Worm (Caenorhabditis elegans) whole organism, L4 larva: Measurements from ENCODE around the gene rsa-2.
A peak's percentile ranks its signal among the peaks of the same experiment; 100 is the strongest.

ENCODE experiments used
- Y75B8A.6 ChIP-seq: fragments of 200-800 bp; sonication (Bioruptor generic); IDR thresholded peaks from 2 replicates; pipeline ENCODE4 v1.3.6; 2022; ENCODE audit warnings: missing genetic modification reagents, missing genetic modification characterization, missing compliant biosample characterization
- ama-1 ChIP-seq: fragments of 150-350 bp; optimal IDR thresholded peaks from 2 replicates; lab custom pipeline; 2014; ENCODE audit warnings: inconsistent platforms, mixed read lengths
- ceh-28 ChIP-seq: fragments of 150-350 bp; optimal IDR thresholded peaks from 2 replicates; lab custom pipeline; 2014; ENCODE audit warnings: missing biosample characterization, missing genetic modification reagents, missing genetic modification characterization
- nhr-76 ChIP-seq: fragments of 150-350 bp; optimal IDR thresholded peaks from 2 replicates; lab custom pipeline; 2014; ENCODE audit warnings: missing biosample characterization, missing genetic modification characterization
- ztf-11 ChIP-seq: fragments of 150-350 bp; optimal IDR thresholded peaks from 2 replicates; lab custom pipeline; 2014; ENCODE audit warnings: missing biosample characterization, missing genetic modification characterization

DNA sequence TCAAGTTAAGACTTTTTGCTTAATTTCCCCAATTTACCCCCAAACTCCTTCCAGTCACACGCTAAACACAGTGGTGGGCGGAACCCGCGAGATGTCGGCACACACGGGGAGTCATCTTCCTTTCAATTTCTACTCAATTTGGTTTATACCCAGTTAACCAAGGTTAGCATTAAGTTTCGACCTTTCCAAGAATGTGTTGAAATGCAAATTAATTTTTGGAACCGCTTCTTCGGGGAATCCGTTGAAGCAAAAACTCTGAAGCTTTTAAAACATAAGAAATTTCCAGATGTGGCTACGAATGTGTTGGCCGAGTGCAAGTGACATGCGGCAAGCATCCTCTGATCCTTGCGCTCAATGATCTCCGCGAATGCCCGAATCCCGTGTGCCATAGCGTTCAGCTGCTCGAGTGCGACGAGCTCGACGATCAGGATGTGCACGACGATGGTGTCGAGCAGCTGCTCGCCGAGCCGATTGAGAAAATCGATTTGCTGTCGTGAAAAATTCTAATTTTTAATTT is 27.6 kb downstream of the rsa-2 start:
- TF ChIP-seq nhr-76 = no peak
- no peak for TF ChIP-seq ceh-28 (tag; lab: Kevin White, UChicago)
- TF ChIP-seq ztf-11 (tag; lab: Kevin White, UChicago) = no peak
- TF ChIP-seq ama-1 (lab: Kevin White, UChicago) = peak; percentile 96
- 0 out of 2 replicates have a peak, but pooled peaks have one; percentile 49 for TF ChIP-seq Y75B8A.6 (GFP tag; lab: Robert Waterston, UW)
